Worm (Caenorhabditis elegans): Measurements from ENCODE around the gene nhr-37.
"Not testable (repeated sequence)": the region's sequence is repeated elsewhere in the genome, so short reads cannot be mapped to it uniquely, and the experiment has no call there.

Gene nhr-37

ce11 chrV:6581762-6582161 is 40.2 kb upstream of the nhr-37 start, which contains the start of gene ZK1055.4:
Gene ZK1055.4 (plus strand): TSS chrV:6582062.
- TF ChIP-seq hlh-8 (tag; optimal IDR thresholded peaks at IDR 0.05); ceh-45 (GFP tag; IDR thresholded peaks at IDR 0.05); nhr-232 (tag; optimal IDR thresholded peaks at IDR 0.05): not testable (repeated sequence)

- no peak for TF ChIP-seq hlh-8 (tag; optimal IDR thresholded peaks at IDR 0.05)
- TF ChIP-seq sox-4 (tag; optimal IDR thresholded peaks at IDR 0.05), result no peak
- TF ChIP-seq syd-9 (tag; optimal IDR thresholded peaks at IDR 0.05), result no peak
Observed at ce11 chrV:6590283-6590682, 31.7 kb upstream of the nhr-37 start, which contains the start of gene ZK1055.2. Gene ZK1055.2 (plus strand): TSS chrV:6590583.

- TF ChIP-seq rnt-1 (tag; optimal IDR thresholded peaks at IDR 0.05) (no peak), lin-11 (tag; optimal IDR thresholded peaks at IDR 0.05) (no peak), ceh-18 (tag; optimal IDR thresholded peaks at IDR 0.05) (no peak), ceh-14 (tag; optimal IDR thresholded peaks at IDR 0.05) (no peak), sox-4 (tag; optimal IDR thresholded peaks at IDR 0.05) (no peak), T23F11.4 (GFP tag; optimal IDR thresholded peaks at IDR 0.05) (no peak), npax-4 (tag; optimal IDR thresholded peaks at IDR 0.05) (no peak), ref-2 (tag; optimal IDR thresholded peaks at IDR 0.05) (no peak), ceh-34 (tag; optimal IDR thresholded peaks at IDR 0.05) (no peak), dmd-4 (tag; optimal IDR thresholded peaks at IDR 0.05; ENCODE audit: borderline replicate concordance) (no peak), hlh-6 (tag; optimal IDR thresholded peaks at IDR 0.05) (no peak), fax-1 (tag; optimal IDR thresholded peaks at IDR 0.05) (no peak), hlh-8 (tag; optimal IDR thresholded peaks at IDR 0.05) (no peak), ceh-45 (GFP tag; IDR thresholded peaks at IDR 0.05) (no peak), ceh-24 (tag; optimal IDR thresholded peaks at IDR 0.05) (no peak), ama-1 (optimal IDR thresholded peaks at IDR 0.05) (no peak), C38D4.7 (GFP tag; optimal IDR thresholded peaks at IDR 0.05) (no peak), ceh-22 (tag; optimal IDR thresholded peaks at IDR 0.05) (no peak), ceh-9 (tag; optimal IDR thresholded peaks at IDR 0.05) (no peak), odd-2 (tag; optimal IDR thresholded peaks at IDR 0.05) (no peak)
Observed at ce11 chrV:6593700-6594244, 28.2 kb upstream of the nhr-37 start, which contains the start of gene hcp-1. Gene hcp-1 (plus strand): TSS chrV:6594194.

- TF ChIP-seq che-1 (tag; optimal IDR thresholded peaks at IDR 0.05) (no peak), sox-4 (tag; optimal IDR thresholded peaks at IDR 0.05) (no peak), eyg-1 (tag; optimal IDR thresholded peaks at IDR 0.05) (no peak), K02D7.2 (tag; optimal IDR thresholded peaks at IDR 0.05) (no peak), ama-1 (optimal IDR thresholded peaks at IDR 0.05) (no peak), pax-1 (tag; optimal IDR thresholded peaks at IDR 0.05) (no peak), ahr-1 (tag; optimal IDR thresholded peaks at IDR 0.05) (no peak), hlh-15 (tag; optimal IDR thresholded peaks at IDR 0.05) (no peak), sdc-2 (tag; optimal IDR thresholded peaks at IDR 0.05) (no peak), pqm-1 (tag; optimal IDR thresholded peaks at IDR 0.05) (no peak), pat-9 (tag; optimal IDR thresholded peaks at IDR 0.05) (no peak), lim-6 (tag; optimal IDR thresholded peaks at IDR 0.05) (no peak), pha-4 (tag; optimal IDR thresholded peaks at IDR 0.05) (no peak), K09A11.1 (tag; optimal IDR thresholded peaks at IDR 0.05; ENCODE audit: insufficient read depth) (no peak), hlh-30 (tag; optimal IDR thresholded peaks at IDR 0.05; ENCODE audit: insufficient read depth) (no peak), hlh-13 (GFP tag; optimal IDR thresholded peaks at IDR 0.05) (no peak), nfya-1 (tag; optimal IDR thresholded peaks at IDR 0.05) (no peak)
Observed at ce11 chrV:6602556-6603062, 19.4 kb upstream of the nhr-37 start, which contains the start of gene ZK1055.6. Gene ZK1055.6 (minus strand): TSS chrV:6602606.
